Fruit fly (Drosophila melanogaster) whole organism, embryonic: Measurements from ENCODE around the gene ea.

Experiments used
- Atf-2 ChIP-seq: fragments of 200-800 bp; sonication (Bioruptor generic); optimal IDR thresholded peaks from 2 replicates; lab custom pipeline; 2016; ENCODE audit warnings: missing biosample characterization, missing genetic modification characterization
- CG10366 ChIP-seq: fragments of 200-800 bp; sonication (Bioruptor generic); IDR thresholded peaks from 2 replicates; pipeline ENCODE4 v1.3.6; 2022; ENCODE audit warnings: missing biosample characterization, missing genetic modification characterization
- CG10959 ChIP-seq: fragments of 200-800 bp; sonication (Bioruptor generic); IDR thresholded peaks from 2 replicates; pipeline ENCODE4 v1.3.6; 2022; ENCODE audit warnings: missing biosample characterization, missing genetic modification characterization
- CG11696 ChIP-seq: fragments of 200-800 bp; sonication (Bioruptor generic); IDR thresholded peaks from 2 replicates; pipeline ENCODE4 v1.3.6; 2022; ENCODE audit warnings: missing biosample characterization, missing genetic modification characterization
- CG12219 ChIP-seq: fragments of 200-800 bp; sonication (Bioruptor generic); optimal IDR thresholded peaks from 3 replicates; lab custom pipeline; 2018; ENCODE audit warnings: missing biosample characterization, mild to moderate bottlenecking, missing genetic modification characterization
- CG12236 ChIP-seq: fragments of 200-800 bp; sonication (Bioruptor generic); optimal IDR thresholded peaks from 2 replicates; lab custom pipeline; 2016; ENCODE audit warnings: missing biosample characterization, missing genetic modification characterization
- CG12942 ChIP-seq: fragments of 200-800 bp; sonication (Bioruptor generic); optimal IDR thresholded peaks from 3 replicates; lab custom pipeline; 2016; ENCODE audit warnings: missing biosample characterization, missing genetic modification characterization
- CG14710 ChIP-seq: fragments of 200-800 bp; sonication (Bioruptor generic); optimal IDR thresholded peaks from 3 replicates; lab custom pipeline; 2019; ENCODE audit warnings: missing biosample characterization, mild to moderate bottlenecking, missing genetic modification characterization, moderate library complexity
- CG15696 ChIP-seq: fragments of 200-800 bp; sonication (Bioruptor generic); optimal IDR thresholded peaks from 2 replicates; lab custom pipeline; 2019; ENCODE audit warnings: missing biosample characterization, mild to moderate bottlenecking, missing genetic modification characterization, moderate library complexity
- CG1792 ChIP-seq: fragments of 200-800 bp; sonication (Bioruptor generic); optimal IDR thresholded peaks from 2 replicates; lab custom pipeline; 2016; ENCODE audit warnings: missing biosample characterization, missing genetic modification characterization
- CG18011 ChIP-seq: fragments of 200-800 bp; sonication (Bioruptor generic); optimal IDR thresholded peaks from 2 replicates; lab custom pipeline; 2017; ENCODE audit warnings: missing biosample characterization, missing genetic modification characterization, mild to moderate bottlenecking, moderate library complexity, missing genotype
- CG18262 ChIP-seq: fragments of 200-800 bp; optimal IDR thresholded peaks from 3 replicates; lab custom pipeline; 2019; ENCODE audit warnings: missing biosample characterization, mild to moderate bottlenecking, missing genetic modification characterization, moderate library complexity
- CG30431 ChIP-seq: fragments of 200-800 bp; sonication (Bioruptor generic); optimal IDR thresholded peaks from 2 replicates; lab custom pipeline; 2017; ENCODE audit warnings: missing biosample characterization, missing genetic modification characterization
- CG32767 ChIP-seq: fragments of 200-800 bp; sonication (Bioruptor generic); IDR thresholded peaks from 2 replicates; pipeline ENCODE4 v1.3.6; 2022; ENCODE audit warnings: missing biosample characterization, missing genetic modification characterization
- CG33213 ChIP-seq: fragments of 200-800 bp; sonication (Bioruptor generic); optimal IDR thresholded peaks from 3 replicates; lab custom pipeline; 2016; ENCODE audit warnings: missing biosample characterization, missing genetic modification characterization
- CG6683 ChIP-seq: fragments of 200-800 bp; sonication (Bioruptor generic); optimal IDR thresholded peaks from 2 replicates; lab custom pipeline; 2017; ENCODE audit warnings: missing biosample characterization, mild to moderate bottlenecking, missing genetic modification characterization, missing genetic modification reagents
- CG7271 ChIP-seq: fragments of 200-800 bp; sonication (Bioruptor generic); optimal IDR thresholded peaks from 2 replicates; lab custom pipeline; 2018; ENCODE audit warnings: missing biosample characterization, mild to moderate bottlenecking, missing genetic modification characterization, moderate library complexity
- CG7928 ChIP-seq: fragments of 200-800 bp; sonication (Bioruptor generic); optimal IDR thresholded peaks from 2 replicates; lab custom pipeline; 2017; ENCODE audit warnings: missing biosample characterization, mild to moderate bottlenecking, missing genetic modification characterization
- CG7963 ChIP-seq: fragments of 200-800 bp; sonication (Bioruptor generic); IDR thresholded peaks from 3 replicates; pipeline ENCODE4 v1.3.6; 2022; ENCODE audit warnings: missing biosample characterization, missing genetic modification characterization; ENCODE audit not compliant: partially characterized antibody
- Camta ChIP-seq: fragments of 200-800 bp; sonication (Bioruptor generic); optimal IDR thresholded peaks from 2 replicates; lab custom pipeline; 2016; ENCODE audit warnings: missing biosample characterization, missing genetic modification characterization
- D ChIP-seq, 2 experiments: fragments of 200-800 bp in 1 of 2; fragments of >200 bp in 1 of 2; sonication (Bioruptor generic) in 1 of 2; optimal IDR thresholded peaks; 2 replicates in 1 of 2; 3 replicates in 1 of 2; lab custom pipeline; 2017; ENCODE audit warnings: mild to moderate bottlenecking in 1 of 2, missing biosample characterization in 1 of 2, missing genetic modification characterization in 1 of 2, missing genetic modification reagents in 1 of 2
- Dip2 ChIP-seq: fragments of 200-800 bp; sonication (Bioruptor generic); IDR thresholded peaks from 2 replicates; pipeline ENCODE4 v1.3.6; 2022; ENCODE audit warnings: missing biosample characterization, missing genetic modification characterization
- HLH54F ChIP-seq: fragments of 200-800 bp; sonication (Bioruptor generic); optimal IDR thresholded peaks from 3 replicates; lab custom pipeline; 2016; ENCODE audit warnings: missing biosample characterization, missing genetic modification characterization
- HLHmδ ChIP-seq: fragments of 200-800 bp; sonication (Bioruptor generic); optimal IDR thresholded peaks from 2 replicates; lab custom pipeline; 2018; ENCODE audit warnings: missing biosample characterization, mild to moderate bottlenecking, missing genetic modification characterization, moderate library complexity
- HmgD ChIP-seq: fragments of 200-800 bp; sonication (Bioruptor generic); optimal IDR thresholded peaks from 3 replicates; lab custom pipeline; 2016; ENCODE audit warnings: missing biosample characterization, missing genetic modification characterization
- Jarid2 ChIP-seq: fragments of 200-800 bp; sonication (Bioruptor generic); optimal IDR thresholded peaks from 3 replicates; lab custom pipeline; 2017; ENCODE audit warnings: mild to moderate bottlenecking, missing biosample characterization, missing genetic modification reagents, missing genetic modification characterization
- NC2α ChIP-seq: fragments of 200-800 bp; sonication (Bioruptor generic); optimal IDR thresholded peaks from 2 replicates; lab custom pipeline; 2016; ENCODE audit warnings: missing biosample characterization, missing genetic modification characterization
- Sox102F ChIP-seq: fragments of 200-800 bp; sonication (Bioruptor generic); optimal IDR thresholded peaks from 2 replicates; lab custom pipeline; 2018; ENCODE audit warnings: missing biosample characterization, mild to moderate bottlenecking, missing genetic modification characterization, moderate library complexity
- Trl ChIP-seq, 3 experiments: fragments of >200 bp in 2 of 3; fragments of 200-800 bp in 1 of 3; sonication (Bioruptor generic) in 1 of 3; optimal IDR thresholded peaks; 2 replicates in 1 of 3; 3 replicates in 2 of 3; lab custom pipeline; 2016 to 2017; ENCODE audit warnings: missing biosample characterization in 1 of 3, missing genetic modification characterization in 1 of 3
- ac ChIP-seq: fragments of 200-800 bp; sonication (Bioruptor generic); optimal IDR thresholded peaks from 3 replicates; lab custom pipeline; 2017; ENCODE audit warnings: missing biosample characterization, mild to moderate bottlenecking, missing genetic modification characterization
- ara ChIP-seq: fragments of 200-800 bp; sonication (Bioruptor generic); IDR thresholded peaks from 2 replicates; pipeline ENCODE4 v1.3.6; 2022; ENCODE audit warnings: missing biosample characterization, missing genetic modification characterization
- az2 ChIP-seq: fragments of 200-800 bp; sonication (Bioruptor generic); optimal IDR thresholded peaks from 3 replicates; lab custom pipeline; 2016; ENCODE audit warnings: missing biosample characterization, missing genetic modification characterization
- cad ChIP-seq: fragments of >200 bp; optimal IDR thresholded peaks from 2 replicates; lab custom pipeline; 2017; ENCODE audit warnings: missing biosample characterization, missing genetic modification characterization
- ci ChIP-seq: fragments of 200-800 bp; sonication (Bioruptor generic); IDR thresholded peaks from 3 replicates; pipeline ENCODE4 v1.3.6; 2022; ENCODE audit warnings: missing biosample characterization, missing genetic modification characterization
- corto ChIP-seq: fragments of 200-800 bp; sonication (Bioruptor generic); optimal IDR thresholded peaks from 2 replicates; lab custom pipeline; 2016; ENCODE audit warnings: missing biosample characterization, mild to moderate bottlenecking, missing genetic modification characterization, moderate library complexity
- crol ChIP-seq: fragments of 200-800 bp; sonication (Bioruptor generic); IDR thresholded peaks from 2 replicates; pipeline ENCODE4 v1.3.6; 2022; ENCODE audit warnings: missing biosample characterization, missing genetic modification characterization
- danr ChIP-seq: fragments of 200-800 bp; sonication (Bioruptor generic); IDR thresholded peaks from 2 replicates; pipeline ENCODE4 v1.3.6; 2022; ENCODE audit warnings: missing biosample characterization, missing genetic modification characterization
- dmrt11E ChIP-seq: fragments of 200-800 bp; sonication (Bioruptor generic); optimal IDR thresholded peaks from 3 replicates; lab custom pipeline; 2018; ENCODE audit warnings: missing biosample characterization, mild to moderate bottlenecking, missing genetic modification characterization, moderate library complexity
- dmrt99B ChIP-seq: fragments of 200-800 bp; sonication (Bioruptor generic); optimal IDR thresholded peaks from 2 replicates; lab custom pipeline; 2018; ENCODE audit warnings: missing biosample characterization, mild to moderate bottlenecking, missing genetic modification characterization, moderate library complexity
- en ChIP-seq: fragments of 200-800 bp; sonication (Bioruptor generic); optimal IDR thresholded peaks from 2 replicates; lab custom pipeline; 2016; ENCODE audit warnings: missing biosample characterization, missing genetic modification characterization
- hb ChIP-seq: fragments of 200-800 bp; sonication (Bioruptor generic); IDR thresholded peaks from 3 replicates; pipeline ENCODE4 v1.3.6; 2022; ENCODE audit warnings: missing biosample characterization, missing genetic modification characterization; ENCODE audit not compliant: partially characterized antibody
- hth ChIP-seq: fragments of >200 bp; optimal IDR thresholded peaks from 2 replicates; lab custom pipeline; 2017; ENCODE audit warnings: inconsistent platforms
- insv ChIP-seq, 2 experiments: fragments of 200-800 bp; sonication (Bioruptor generic); optimal IDR thresholded peaks; 3 replicates each; lab custom pipeline; 2016 to 2018; ENCODE audit warnings: missing biosample characterization in 2 of 2, missing genetic modification characterization in 2 of 2
- kni ChIP-seq: fragments of 200-800 bp; sonication (Bioruptor generic); optimal IDR thresholded peaks from 3 replicates; lab custom pipeline; 2017; ENCODE audit warnings: mild to moderate bottlenecking, missing biosample characterization, missing genetic modification reagents, missing genetic modification characterization
- maf-S ChIP-seq: fragments of 200-800 bp; sonication (Bioruptor generic); optimal IDR thresholded peaks from 2 replicates; lab custom pipeline; 2016; ENCODE audit warnings: missing biosample characterization, missing genetic modification characterization
- otp ChIP-seq: fragments of 200-800 bp; sonication (Bioruptor generic); IDR thresholded peaks from 3 replicates; pipeline ENCODE4, ENCODE4 v1.3.6; 2022; ENCODE audit warnings: missing biosample characterization, missing genetic modification characterization
- phol ChIP-seq: fragments of 200-800 bp; sonication (Bioruptor generic); optimal IDR thresholded peaks from 3 replicates; lab custom pipeline; 2018; ENCODE audit warnings: missing biosample characterization, mild to moderate bottlenecking, missing genetic modification characterization, moderate library complexity
- pum ChIP-seq: fragments of 200-800 bp; sonication (Bioruptor generic); optimal IDR thresholded peaks from 2 replicates; lab custom pipeline; 2016; ENCODE audit warnings: missing biosample characterization, missing genetic modification characterization
- slbo ChIP-seq: fragments of 200-800 bp; sonication (Bioruptor generic); IDR thresholded peaks from 2 replicates; pipeline ENCODE4 v1.3.6; 2022; ENCODE audit warnings: missing biosample characterization, missing genetic modification characterization
- tap ChIP-seq: fragments of 200-800 bp; optimal IDR thresholded peaks from 3 replicates; lab custom pipeline; 2019; ENCODE audit warnings: missing biosample characterization, mild to moderate bottlenecking, missing genetic modification characterization, moderate library complexity
- yki ChIP-seq: fragments of >200 bp; optimal IDR thresholded peaks from 3 replicates; lab custom pipeline; 2018

Gene ea

dm6 chr3R:15332994-15333393, 4.5 kb downstream of the ea start, which contains the start of the genes Fkbp39 and Cyfip (continued):
- TF ChIP-seq CG6683 (GFP tag; lab: Kevin White, UChicago): no peak
- no peak for TF ChIP-seq NC2α
- TF ChIP-seq CG33213 (GFP tag; lab: Kevin White, UChicago): peak; percentile 70
- peak; percentile 32 for TF ChIP-seq pum
- no peak for TF ChIP-seq Sox102F (GFP tag; lab: Kevin White, UChicago)
- no peak for TF ChIP-seq ara (GFP tag; lab: Robert Waterston, UW)
- TF ChIP-seq CG18011: peak; percentile 47
- no peak for TF ChIP-seq CG12236 (GFP tag; lab: Kevin White, UChicago)
- TF ChIP-seq CG15696: no peak
- peak; percentile 75 for TF ChIP-seq CG14710 (tag; lab: Kevin White, UChicago)
- TF ChIP-seq kni (GFP tag; lab: Kevin White, UChicago): no peak
- peak; percentile 59; the same call in 2 of the 3 replicates for TF ChIP-seq CG7963 (GFP tag; lab: Robert Waterston, UW)
- TF ChIP-seq maf-S (GFP tag; lab: Kevin White, UChicago): peak; percentile 60
- TF ChIP-seq dmrt99B (tag; lab: Kevin White, UChicago): no peak
- TF ChIP-seq Trl (optimal IDR thresholded peaks at IDR 0.05; lab: Kevin White, UChicago): no peak
- peak; percentile 74 for TF ChIP-seq Trl (GFP tag; optimal IDR thresholded peaks at IDR 0.05; lab: Kevin White, UChicago)
- no peak for TF ChIP-seq Jarid2 (GFP tag; lab: Kevin White, UChicago)
- no peak for TF ChIP-seq CG30431 (GFP tag; lab: Kevin White, UChicago)
- peak; percentile 17 for TF ChIP-seq HLHmδ
- TF ChIP-seq az2 (GFP tag; lab: Kevin White, UChicago): peak; percentile 6
- TF ChIP-seq yki (lab: Kevin White, UChicago): no peak
- TF ChIP-seq hth (lab: Kevin White, UChicago): no peak
- TF ChIP-seq corto: no peak
- no peak for TF ChIP-seq CG12219 (GFP tag; lab: Kevin White, UChicago)
- 0 out of 2 replicates have a peak, but pooled peaks have one; percentile 5 for TF ChIP-seq crol (GFP tag; lab: Robert Waterston, UW)
- peak; percentile 22 for TF ChIP-seq CG1792 (GFP tag; lab: Kevin White, UChicago)
- peak; percentile 64 for TF ChIP-seq HLH54F (GFP tag; lab: Kevin White, UChicago)
- TF ChIP-seq tap (tag; lab: Kevin White, UChicago): no peak
- no peak for TF ChIP-seq cad (GFP tag; lab: Kevin White, UChicago)
- peak; percentile 8 for TF ChIP-seq CG12942
- peak; percentile 83 for TF ChIP-seq phol (tag; lab: Kevin White, UChicago)
- no peak for TF ChIP-seq Atf-2 (GFP tag; lab: Kevin White, UChicago)
- TF ChIP-seq dmrt11E (tag; lab: Kevin White, UChicago): no peak
- no peak for TF ChIP-seq otp (GFP tag; lab: Robert Waterston, UW)
- TF ChIP-seq danr (GFP tag; lab: Robert Waterston, UW): no peak
- peak; percentile 87 for TF ChIP-seq HmgD (GFP tag; lab: Kevin White, UChicago)
- TF ChIP-seq CG18262: no peak
- peak; percentile 34 for TF ChIP-seq CG10366
- TF ChIP-seq slbo (GFP tag; lab: Robert Waterston, UW): peak; percentile 76
- TF ChIP-seq insv (GFP tag; optimal IDR thresholded peaks at IDR 0.05; lab: Kevin White, UChicago): peak in 1 of 2 experiments; percentile 43
- peak; percentile 31; the same call in 1 of the 2 replicates for TF ChIP-seq CG32767 (GFP tag; lab: Robert Waterston, UW)
- TF ChIP-seq Camta (GFP tag; lab: Kevin White, UChicago): no peak
- TF ChIP-seq Dip2 (GFP tag; lab: Robert Waterston, UW): no peak
- peak; percentile 57 for TF ChIP-seq D (optimal IDR thresholded peaks at IDR 0.05; lab: Kevin White, UChicago)
- TF ChIP-seq D (GFP tag; optimal IDR thresholded peaks at IDR 0.05; lab: Kevin White, UChicago): no peak
- peak; percentile 70; the same call in 1 of the 3 replicates for TF ChIP-seq hb (GFP tag; lab: Robert Waterston, UW)
- TF ChIP-seq en: no peak
- peak; percentile 67; the same call in 2 of the 3 replicates for TF ChIP-seq ci (GFP tag; lab: Robert Waterston, UW)
- no peak for TF ChIP-seq CG7271 (tag; lab: Kevin White, UChicago)
- peak; percentile 38 for TF ChIP-seq CG7928
- TF ChIP-seq CG10959 (GFP tag; lab: Robert Waterston, UW): no peak
- no peak for TF ChIP-seq ac
- TF ChIP-seq CG11696 (GFP tag; lab: Robert Waterston, UW): no peak
